Fruit fly (Drosophila melanogaster) whole organism, embryonic: ENCODE results near the gene CG10353.

Experiments used
- Atf-2 ChIP-seq: fragments of 200-800 bp; sonication (Bioruptor generic); optimal IDR thresholded peaks from 2 replicates; lab custom pipeline; 2016; ENCODE audit warnings: missing biosample characterization, missing genetic modification characterization
- Bteb2 ChIP-seq: fragments of 200-800 bp; sonication (Bioruptor generic); optimal IDR thresholded peaks from 2 replicates; lab custom pipeline; 2016; ENCODE audit warnings: missing biosample characterization, missing genetic modification characterization
- C15 ChIP-seq: fragments of 200-800 bp; sonication (Bioruptor generic); IDR thresholded peaks from 3 replicates; pipeline ENCODE4 v1.3.6; 2022; ENCODE audit warnings: missing biosample characterization, missing genetic modification characterization
- CG10543 ChIP-seq: fragments of 200-800 bp; sonication (Bioruptor generic); optimal IDR thresholded peaks from 3 replicates; lab custom pipeline; 2017; ENCODE audit warnings: missing biosample characterization, mild to moderate bottlenecking, missing genetic modification characterization, moderate library complexity
- CG11398 ChIP-seq: fragments of 200-800 bp; sonication (Bioruptor generic); optimal IDR thresholded peaks from 2 replicates; lab custom pipeline; 2016; ENCODE audit warnings: missing biosample characterization, missing genetic modification characterization
- CG12299 ChIP-seq: fragments of 200-800 bp; sonication (Bioruptor generic); optimal IDR thresholded peaks from 2 replicates; lab custom pipeline; 2018; ENCODE audit warnings: missing biosample characterization, mild to moderate bottlenecking, missing genetic modification characterization
- CG12769 ChIP-seq: fragments of 200-800 bp; sonication (Bioruptor generic); optimal IDR thresholded peaks from 2 replicates; lab custom pipeline; 2019; ENCODE audit warnings: missing biosample characterization, mild to moderate bottlenecking, missing genetic modification characterization, moderate library complexity
- CG15696 ChIP-seq: fragments of 200-800 bp; sonication (Bioruptor generic); optimal IDR thresholded peaks from 2 replicates; lab custom pipeline; 2019; ENCODE audit warnings: missing biosample characterization, mild to moderate bottlenecking, missing genetic modification characterization, moderate library complexity
- CG1832 ChIP-seq: fragments of 200-800 bp; sonication (Bioruptor generic); optimal IDR thresholded peaks from 2 replicates; lab custom pipeline; 2017; ENCODE audit warnings: missing biosample characterization, mild to moderate bottlenecking, missing genetic modification characterization, inconsistent platforms
- CG2120 ChIP-seq: fragments of 200-800 bp; sonication (Bioruptor generic); optimal IDR thresholded peaks from 3 replicates; lab custom pipeline; 2016; ENCODE audit warnings: missing biosample characterization, missing genetic modification characterization
- CG2199 ChIP-seq: fragments of 200-800 bp; sonication (Bioruptor generic); IDR thresholded peaks from 3 replicates; pipeline ENCODE4 v1.3.6; 2022; ENCODE audit warnings: missing biosample characterization, missing genetic modification characterization
- CG30431 ChIP-seq: fragments of 200-800 bp; sonication (Bioruptor generic); optimal IDR thresholded peaks from 2 replicates; lab custom pipeline; 2017; ENCODE audit warnings: missing biosample characterization, missing genetic modification characterization
- CG32767 ChIP-seq: fragments of 200-800 bp; sonication (Bioruptor generic); IDR thresholded peaks from 2 replicates; pipeline ENCODE4 v1.3.6; 2022; ENCODE audit warnings: missing biosample characterization, missing genetic modification characterization
- CG3995 ChIP-seq: fragments of 200-800 bp; sonication (Bioruptor generic); optimal IDR thresholded peaks from 3 replicates; lab custom pipeline; 2016; ENCODE audit warnings: missing biosample characterization, missing genetic modification characterization
- CG4328 ChIP-seq: fragments of 200-800 bp; sonication (Bioruptor generic); optimal IDR thresholded peaks from 3 replicates; lab custom pipeline; 2017; ENCODE audit warnings: missing biosample characterization, missing genetic modification reagents, missing genetic modification characterization
- CG4360 ChIP-seq: fragments of 200-800 bp; sonication (Bioruptor generic); IDR thresholded peaks from 2 replicates; pipeline ENCODE4 v1.3.6; 2022; ENCODE audit warnings: missing biosample characterization, missing genetic modification characterization
- CG6175 ChIP-seq: fragments of 200-800 bp; sonication (Bioruptor generic); IDR thresholded peaks from 3 replicates; pipeline ENCODE4 v1.3.6; 2022; ENCODE audit warnings: missing biosample characterization, missing genetic modification characterization
- CG7357 ChIP-seq: fragments of 200-800 bp; sonication (Bioruptor generic); IDR thresholded peaks from 3 replicates; pipeline ENCODE4 v1.3.6; 2022; ENCODE audit warnings: missing biosample characterization, missing genetic modification characterization
- CG7556 ChIP-seq: fragments of 200-800 bp; sonication (Bioruptor generic); optimal IDR thresholded peaks from 2 replicates; lab custom pipeline; 2017; ENCODE audit warnings: missing biosample characterization, mild to moderate bottlenecking, missing genetic modification characterization
- CG7963 ChIP-seq: fragments of 200-800 bp; sonication (Bioruptor generic); IDR thresholded peaks from 3 replicates; pipeline ENCODE4 v1.3.6; 2022; ENCODE audit warnings: missing biosample characterization, missing genetic modification characterization; ENCODE audit not compliant: partially characterized antibody
- CG9817 ChIP-seq: fragments of 200-800 bp; sonication (Bioruptor generic); optimal IDR thresholded peaks from 2 replicates; lab custom pipeline; 2018; ENCODE audit warnings: missing biosample characterization, mild to moderate bottlenecking, missing genetic modification characterization, moderate library complexity
- Chrac-16 ChIP-seq: fragments of 200-800 bp; sonication (Bioruptor generic); optimal IDR thresholded peaks from 3 replicates; lab custom pipeline; 2016; ENCODE audit warnings: missing biosample characterization, missing genetic modification characterization
- Dp ChIP-seq: fragments of 200-800 bp; sonication (Bioruptor generic); optimal IDR thresholded peaks from 2 replicates; lab custom pipeline; 2018; ENCODE audit warnings: missing biosample characterization, mild to moderate bottlenecking, missing genetic modification characterization, moderate library complexity
- GATAe ChIP-seq: fragments of 200-800 bp; sonication (Bioruptor generic); conservative IDR thresholded peaks from 2 replicates; pipeline ENCODE4 v1.3.6; 2022; ENCODE audit warnings: missing biosample characterization, missing genetic modification characterization
- Hey ChIP-seq: fragments of 200-800 bp; sonication (Bioruptor generic); optimal IDR thresholded peaks from 3 replicates; lab custom pipeline; 2018; ENCODE audit warnings: missing biosample characterization, mild to moderate bottlenecking, missing genetic modification characterization
- Lim3 ChIP-seq: fragments of 200-800 bp; sonication (Bioruptor generic); IDR thresholded peaks from 2 replicates; pipeline ENCODE4 v1.3.6; 2022; ENCODE audit warnings: missing biosample characterization, missing genetic modification characterization
- NC2β ChIP-seq: fragments of 200-800 bp; sonication (Bioruptor generic); optimal IDR thresholded peaks from 2 replicates; lab custom pipeline; 2016; ENCODE audit warnings: missing biosample characterization, missing genetic modification characterization
- NK7.1 ChIP-seq: fragments of 200-800 bp; sonication (Bioruptor generic); optimal IDR thresholded peaks from 3 replicates; lab custom pipeline; 2016; ENCODE audit warnings: missing biosample characterization, missing genetic modification characterization
- PHDP ChIP-seq: fragments of 200-800 bp; sonication (Bioruptor generic); optimal IDR thresholded peaks from 3 replicates; lab custom pipeline; 2018; ENCODE audit warnings: missing biosample characterization, mild to moderate bottlenecking, missing genetic modification characterization, moderate library complexity
- Sox100B ChIP-seq: fragments of 200-800 bp; sonication (Bioruptor generic); optimal IDR thresholded peaks from 3 replicates; lab custom pipeline; 2018; ENCODE audit warnings: missing biosample characterization, mild to moderate bottlenecking, missing genetic modification characterization
- Vsx1 ChIP-seq: fragments of 200-800 bp; sonication (Bioruptor generic); optimal IDR thresholded peaks from 2 replicates; lab custom pipeline; 2017; ENCODE audit warnings: missing biosample characterization, mild to moderate bottlenecking, missing genetic modification characterization, missing genetic modification reagents
- cad ChIP-seq: fragments of >200 bp; optimal IDR thresholded peaks from 2 replicates; lab custom pipeline; 2017; ENCODE audit warnings: missing biosample characterization, missing genetic modification characterization
- cwo ChIP-seq: fragments of 200-800 bp; sonication (Bioruptor generic); optimal IDR thresholded peaks from 3 replicates; lab custom pipeline; 2017; ENCODE audit warnings: missing biosample characterization, missing genetic modification characterization, mild to moderate bottlenecking, moderate library complexity, missing genetic modification reagents
- dan ChIP-seq: fragments of 200-800 bp; sonication (Bioruptor generic); IDR thresholded peaks from 2 replicates; pipeline ENCODE4 v1.3.6; 2022; ENCODE audit warnings: missing biosample characterization, missing genetic modification characterization
- dm ChIP-seq: fragments of 200-800 bp; sonication (Bioruptor generic); optimal IDR thresholded peaks from 3 replicates; lab custom pipeline; 2016; ENCODE audit warnings: missing biosample characterization, missing genetic modification characterization
- emc ChIP-seq: fragments of 200-800 bp; sonication (Bioruptor generic); optimal IDR thresholded peaks from 2 replicates; lab custom pipeline; 2016; ENCODE audit warnings: missing biosample characterization, missing genetic modification characterization
- en ChIP-seq: fragments of 200-800 bp; sonication (Bioruptor generic); optimal IDR thresholded peaks from 2 replicates; lab custom pipeline; 2016; ENCODE audit warnings: missing biosample characterization, missing genetic modification characterization
- fd96Cb ChIP-seq: fragments of 200-800 bp; sonication (Bioruptor generic); optimal IDR thresholded peaks from 2 replicates; lab custom pipeline; 2018; ENCODE audit warnings: missing biosample characterization, mild to moderate bottlenecking, missing genetic modification characterization, moderate library complexity
- fru ChIP-seq: fragments of >200 bp; optimal IDR thresholded peaks from 2 replicates; lab custom pipeline; 2017
- her ChIP-seq: fragments of 200-800 bp; sonication (Bioruptor generic); optimal IDR thresholded peaks from 2 replicates; lab custom pipeline; 2016; ENCODE audit warnings: missing biosample characterization, missing genetic modification characterization
- ind ChIP-seq: fragments of 200-800 bp; sonication (Bioruptor generic); optimal IDR thresholded peaks from 3 replicates; lab custom pipeline; 2016; ENCODE audit warnings: missing biosample characterization, missing genetic modification characterization
- knrl ChIP-seq: fragments of 200-800 bp; sonication (Bioruptor generic); IDR thresholded peaks from 3 replicates; pipeline ENCODE4 v1.3.6; 2022; ENCODE audit warnings: missing biosample characterization, missing genetic modification characterization; ENCODE audit not compliant: partially characterized antibody
- lola ChIP-seq, 3 experiments: fragments of >200 bp in 2 of 3; fragments of 200-800 bp in 1 of 3; sonication (Bioruptor generic) in 1 of 3; optimal IDR thresholded peaks; 2 replicates each; lab custom pipeline; 2017 to 2019; ENCODE audit warnings: missing biosample characterization in 3 of 3, missing genetic modification characterization in 3 of 3, mild to moderate bottlenecking in 1 of 3, moderate library complexity in 1 of 3
- pb ChIP-seq: fragments of 200-800 bp; sonication (Bioruptor generic); optimal IDR thresholded peaks from 3 replicates; lab custom pipeline; 2016; ENCODE audit warnings: missing biosample characterization, missing genetic modification characterization
- row ChIP-seq: fragments of 200-800 bp; sonication (Bioruptor generic); IDR thresholded peaks from 3 replicates; pipeline ENCODE4 v1.3.6; 2022; ENCODE audit warnings: missing biosample characterization, missing genetic modification characterization
- sima ChIP-seq: fragments of 200-800 bp; sonication (Bioruptor generic); optimal IDR thresholded peaks from 2 replicates; lab custom pipeline; 2016; ENCODE audit warnings: missing biosample characterization, missing genetic modification characterization
- tgo ChIP-seq: fragments of 200-800 bp; sonication (Bioruptor generic); IDR thresholded peaks from 3 replicates; pipeline ENCODE4 v1.3.6; 2022; ENCODE audit warnings: missing biosample characterization, missing genetic modification characterization
- tll ChIP-seq, 2 experiments: fragments of 200-800 bp in 1 of 2; fragments of >200 bp in 1 of 2; sonication (Bioruptor generic) in 1 of 2; optimal IDR thresholded peaks; 2 replicates each; lab custom pipeline; 2017 to 2019; ENCODE audit warnings: missing biosample characterization in 2 of 2, missing genetic modification characterization in 2 of 2, mild to moderate bottlenecking in 1 of 2, moderate library complexity in 1 of 2
- trem ChIP-seq: fragments of 200-800 bp; optimal IDR thresholded peaks from 3 replicates; lab custom pipeline; 2019; ENCODE audit warnings: missing biosample characterization, mild to moderate bottlenecking, missing genetic modification characterization, moderate library complexity

The CG10353 gene

DNA sequence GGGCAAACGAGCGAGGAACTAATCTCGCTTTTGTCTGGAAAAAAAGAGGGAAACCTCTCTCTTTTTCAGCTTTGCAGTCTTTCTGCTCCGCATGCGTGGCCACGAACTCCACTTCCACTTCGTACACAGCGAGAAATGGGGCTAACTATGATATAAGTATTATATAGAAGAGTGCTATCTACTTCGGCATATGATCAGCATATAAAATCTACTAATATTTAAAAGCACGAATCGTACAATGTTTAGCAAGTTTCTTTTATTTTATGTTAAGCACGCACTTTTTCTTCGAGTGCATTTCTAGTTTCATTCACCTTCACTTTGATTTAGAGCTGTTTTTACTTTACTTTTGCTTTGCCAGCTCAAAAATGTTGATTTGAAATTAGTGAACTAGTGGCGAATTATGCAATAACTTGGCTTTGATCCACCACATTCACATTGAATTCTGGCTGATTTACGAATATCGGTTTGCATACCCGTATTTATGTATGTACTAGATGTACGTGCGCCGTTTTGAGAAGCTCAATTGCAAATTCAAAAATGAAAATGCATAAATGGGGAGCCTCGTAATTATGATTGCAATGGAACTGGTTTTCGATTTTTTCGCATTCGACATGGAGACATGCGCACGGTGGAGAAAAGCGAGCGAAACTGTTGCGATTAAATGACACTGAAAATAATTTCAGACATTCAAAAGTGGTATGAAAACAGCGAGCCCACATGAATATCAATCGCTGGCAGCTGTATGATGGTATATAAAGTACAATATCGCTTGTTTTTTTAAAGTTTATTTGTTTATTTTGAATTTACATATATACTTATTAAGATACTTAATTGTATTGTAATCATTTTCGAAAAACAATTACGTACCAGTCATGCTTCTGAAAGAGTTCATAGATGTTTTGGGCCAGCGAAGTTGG is 29.2 kb downstream of the CG10353 start (continued):
- TF ChIP-seq CG7963 (GFP tag; lab: Robert Waterston, UW) (no peak), Hey (tag; lab: Kevin White, UChicago) (no peak), row (GFP tag; lab: Robert Waterston, UW) (peak; percentile 79), cwo (GFP tag; lab: Kevin White, UChicago) (peak; percentile 46), C15 (peak; percentile 44; the same call in 1 of the 3 replicates), ind (GFP tag; lab: Kevin White, UChicago) (peak; percentile 61), CG10543 (GFP tag; lab: Kevin White, UChicago) (peak; percentile 18), knrl (GFP tag; lab: Robert Waterston, UW) (no peak), CG30431 (peak; percentile 51), Bteb2 (GFP tag; lab: Kevin White, UChicago) (peak; percentile 11), CG12769 (peak; percentile 78), en (peak; percentile 52), trem (tag; lab: Kevin White, UChicago) (peak; percentile 33), CG7556 (GFP tag; lab: Kevin White, UChicago) (peak; percentile 58), pb (GFP tag; lab: Kevin White, UChicago) (peak; percentile 39), CG2199 (GFP tag; lab: Robert Waterston, UW) (peak; percentile 62; the same call in 2 of the 3 replicates), CG4328 (GFP tag; lab: Kevin White, UChicago) (no peak), NC2β (GFP tag; lab: Kevin White, UChicago) (peak; percentile 51), GATAe (GFP tag; lab: Robert Waterston, UW) (peak; percentile 36; the same call in 1 of the 2 replicates), CG1832 (GFP tag; lab: Kevin White, UChicago) (no peak), Dp (GFP tag; lab: Kevin White, UChicago) (no peak), her (GFP tag; lab: Kevin White, UChicago) (no peak), Vsx1 (GFP tag; lab: Kevin White, UChicago) (peak; percentile 47), CG11398 (GFP tag; lab: Kevin White, UChicago) (no peak), PHDP (tag; lab: Kevin White, UChicago) (peak; percentile 59), Chrac-16 (GFP tag; lab: Kevin White, UChicago) (peak; percentile 54), Sox100B (GFP tag; lab: Kevin White, UChicago) (peak; percentile 71), dm (GFP tag; lab: Kevin White, UChicago) (peak; percentile 18), Atf-2 (GFP tag; lab: Kevin White, UChicago) (peak; percentile 9), CG7357 (GFP tag; lab: Robert Waterston, UW) (peak; percentile 57; the same call in 1 of the 3 replicates), cad (GFP tag; lab: Kevin White, UChicago) (no peak), dan (GFP tag; lab: Robert Waterston, UW) (no peak), CG4360 (peak; percentile 45), tll (GFP tag; optimal IDR thresholded peaks at IDR 0.05; lab: Kevin White, UChicago) (no peak), emc (no peak), CG3995 (GFP tag; lab: Kevin White, UChicago) (no peak), sima (GFP tag; lab: Kevin White, UChicago) (peak; percentile 9), tgo (GFP tag; lab: Robert Waterston, UW) (peak; percentile 81), CG2120 (GFP tag; lab: Kevin White, UChicago) (peak; percentile 49), CG15696 (tag; lab: Kevin White, UChicago) (peak; percentile 65), CG12299 (tag; lab: Kevin White, UChicago) (no peak), NK7.1 (GFP tag; lab: Kevin White, UChicago) (peak; percentile 59), Lim3 (GFP tag; lab: Robert Waterston, UW) (no peak), lola (GFP tag; optimal IDR thresholded peaks at IDR 0.05; lab: Kevin White, UChicago) (peak in 1 of 3 experiments; percentile 67), CG32767 (peak; percentile 51; the same call in 1 of the 2 replicates), fd96Cb (tag; lab: Kevin White, UChicago) (peak; percentile 63), CG9817 (tag; lab: Kevin White, UChicago) (peak; percentile 49), CG6175 (GFP tag; lab: Robert Waterston, UW) (peak; percentile 27; the same call in 1 of the 3 replicates), fru (lab: Kevin White, UChicago) (no peak)
